Worm (Caenorhabditis elegans) whole organism, L3 larva: ENCODE results near the gene osm-11.

Experiments
- aly-2 ChIP-seq: fragments of 150-350 bp; optimal IDR thresholded peaks from 2 replicates; lab custom pipeline; 2014; ENCODE audit warnings: missing biosample characterization, missing genetic modification characterization
- ceh-9 ChIP-seq: sonication (generic microtip); optimal IDR thresholded peaks from 2 replicates; lab custom pipeline; 2018; ENCODE audit warnings: missing biosample characterization, missing genetic modification characterization
- egl-5 ChIP-seq: fragments of 150-350 bp; optimal IDR thresholded peaks from 2 replicates; lab custom pipeline; 2017; ENCODE audit warnings: missing biosample characterization, missing genetic modification reagents, missing genetic modification characterization, inconsistent platforms
- fkh-10 ChIP-seq: sonication (generic microtip); optimal IDR thresholded peaks from 2 replicates; lab custom pipeline; 2017; ENCODE audit warnings: missing biosample characterization, missing genetic modification reagents, missing genetic modification characterization
- nhr-11 ChIP-seq: fragments of 150-350 bp; optimal IDR thresholded peaks from 2 replicates; lab custom pipeline; 2014; ENCODE audit warnings: missing biosample characterization, missing genetic modification characterization
- nhr-77 ChIP-seq: fragments of 150-350 bp; optimal IDR thresholded peaks from 2 replicates; lab custom pipeline; 2014; ENCODE audit warnings: missing biosample characterization, missing genetic modification characterization
- pha-4 ChIP-seq: fragments of 150-350 bp; optimal IDR thresholded peaks from 2 replicates; lab custom pipeline; 2014; ENCODE audit warnings: missing biosample characterization, missing genetic modification reagents, missing genetic modification characterization
- pqm-1 ChIP-seq: fragments of 150-350 bp; optimal IDR thresholded peaks from 2 replicates; lab custom pipeline; 2017; ENCODE audit warnings: missing biosample characterization, missing genetic modification characterization, inconsistent platforms
- unc-62 ChIP-seq: fragments of 150-350 bp; sonication (generic microtip); optimal IDR thresholded peaks from 4 replicates; lab custom pipeline; 2014; ENCODE audit warnings: missing biosample characterization, missing genetic modification reagents, missing genetic modification characterization
- zag-1 ChIP-seq: fragments of 150-350 bp; optimal IDR thresholded peaks from 2 replicates; lab custom pipeline; 2014; ENCODE audit warnings: missing biosample characterization, missing genetic modification characterization

DNA sequence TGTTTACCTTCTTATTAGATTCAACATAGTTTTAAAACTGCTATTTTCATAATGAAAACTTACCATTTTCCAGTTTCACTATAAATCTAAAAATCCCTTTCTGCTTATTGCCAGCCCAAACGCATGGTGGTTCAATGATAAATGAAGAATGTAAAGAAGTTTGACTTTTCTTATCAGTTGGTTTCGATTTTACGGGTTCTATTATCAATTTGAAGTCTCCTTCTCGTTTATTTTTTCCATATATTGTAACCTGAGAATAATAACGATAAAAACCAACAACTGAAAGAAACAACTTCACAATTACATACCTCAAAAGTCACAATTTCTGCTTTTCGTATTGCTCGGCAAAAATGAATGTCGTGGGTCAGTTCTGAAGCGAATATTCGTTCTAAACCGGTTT, 42.4 kb downstream of the osm-11 start:
- no peak for TF ChIP-seq pqm-1 (tag; lab: Kevin White, UChicago)
- no peak for TF ChIP-seq nhr-11
- no peak for TF ChIP-seq nhr-77 (tag; lab: Kevin White, UChicago)
- no peak for TF ChIP-seq fkh-10
- no peak for TF ChIP-seq pha-4 (tag; lab: Kevin White, UChicago)
- no peak for TF ChIP-seq egl-5 (tag; lab: Kevin White, UChicago)
- no peak for TF ChIP-seq aly-2 (tag; lab: Kevin White, UChicago)
- no peak for TF ChIP-seq unc-62 (GFP tag; lab: Kevin White, UChicago)
- no peak for TF ChIP-seq ceh-9
- TF ChIP-seq zag-1: no peak
